Fruit fly (Drosophila melanogaster) whole organism, embryonic: ENCODE results near the gene CG15034.

Experiments
- CG10543 ChIP-seq: fragments of 200-800 bp; sonication (Bioruptor generic); optimal IDR thresholded peaks from 3 replicates; lab custom pipeline; 2017; ENCODE audit warnings: missing biosample characterization, mild to moderate bottlenecking, missing genetic modification characterization, moderate library complexity
- CG10654 ChIP-seq: fragments of 200-800 bp; sonication (Bioruptor generic); optimal IDR thresholded peaks from 2 replicates; lab custom pipeline; 2016; ENCODE audit warnings: missing biosample characterization, missing genetic modification characterization
- CG1529 ChIP-seq: fragments of 200-800 bp; sonication (Bioruptor generic); optimal IDR thresholded peaks from 3 replicates; lab custom pipeline; 2018; ENCODE audit warnings: missing biosample characterization, missing genetic modification characterization
- CG17829 ChIP-seq: fragments of 200-800 bp; optimal IDR thresholded peaks from 2 replicates; lab custom pipeline; 2019; ENCODE audit warnings: missing biosample characterization, mild to moderate bottlenecking, missing genetic modification characterization, moderate library complexity
- CG6813 ChIP-seq: fragments of 200-800 bp; sonication (Bioruptor generic); optimal IDR thresholded peaks from 2 replicates; lab custom pipeline; 2017; ENCODE audit warnings: missing biosample characterization, missing genetic modification characterization, mild to moderate bottlenecking, moderate library complexity, missing genetic modification reagents
- CG7839 ChIP-seq: fragments of 200-800 bp; sonication (Bioruptor generic); optimal IDR thresholded peaks from 3 replicates; lab custom pipeline; 2018; ENCODE audit warnings: missing biosample characterization, mild to moderate bottlenecking, missing genetic modification characterization, moderate library complexity
- gce ChIP-seq: fragments of 200-800 bp; sonication (Bioruptor generic); IDR thresholded peaks from 3 replicates; pipeline ENCODE4 v1.3.6; 2022; ENCODE audit warnings: missing biosample characterization, missing genetic modification characterization
- lab ChIP-seq: fragments of 200-800 bp; sonication (Bioruptor generic); optimal IDR thresholded peaks from 3 replicates; lab custom pipeline; 2017; ENCODE audit warnings: missing biosample characterization, missing genetic modification characterization, mild to moderate bottlenecking, moderate library complexity, missing genetic modification reagents
- pho ChIP-seq: fragments of 200-800 bp; sonication (Bioruptor generic); optimal IDR thresholded peaks from 2 replicates; lab custom pipeline; 2016; ENCODE audit warnings: missing biosample characterization, missing genetic modification characterization
- psq ChIP-seq: fragments of 200-800 bp; sonication (Bioruptor generic); optimal IDR thresholded peaks from 2 replicates; lab custom pipeline; 2017; ENCODE audit warnings: missing biosample characterization, missing genetic modification characterization
- slbo ChIP-seq: fragments of 200-800 bp; sonication (Bioruptor generic); IDR thresholded peaks from 2 replicates; pipeline ENCODE4 v1.3.6; 2022; ENCODE audit warnings: missing biosample characterization, missing genetic modification characterization
- zfh2 ChIP-seq: fragments of 200-800 bp; sonication (Bioruptor generic); optimal IDR thresholded peaks from 2 replicates; lab custom pipeline; 2016; ENCODE audit warnings: missing biosample characterization, missing genetic modification characterization

dm6 chrX:7304798-7305447 lies 42.4 kb downstream of the CG15034 start:
- no peak for TF ChIP-seq CG10654
- no peak for TF ChIP-seq slbo (GFP tag; lab: Robert Waterston, UW)
- TF ChIP-seq CG1529 (GFP tag; lab: Kevin White, UChicago), result no peak
- no peak for TF ChIP-seq pho (GFP tag; lab: Kevin White, UChicago)
- no peak for TF ChIP-seq CG7839 (tag; lab: Kevin White, UChicago)
- no peak for TF ChIP-seq zfh2 (GFP tag; lab: Kevin White, UChicago)
- no peak for TF ChIP-seq lab
- peak; percentile 27 for TF ChIP-seq CG10543 (GFP tag; lab: Kevin White, UChicago)
- no peak for TF ChIP-seq CG17829 (tag; lab: Kevin White, UChicago)
- no peak for TF ChIP-seq CG6813
- TF ChIP-seq gce, result no peak
- no peak for TF ChIP-seq psq (GFP tag; lab: Kevin White, UChicago)
